Worm (Caenorhabditis elegans) whole organism, L1 larva: ENCODE results near the gene F46C8.3.

Experiments used
- ceh-82 ChIP-seq, 3 experiments: fragments of 150-350 bp in 1 of 3; sonication (generic microtip) in 2 of 3; optimal IDR thresholded peaks; 2 replicates each; lab custom pipeline; 2014 to 2017; ENCODE audit warnings: missing biosample characterization in 3 of 3, missing genetic modification characterization in 3 of 3
- ceh-90 ChIP-seq: sonication (generic microtip); optimal IDR thresholded peaks from 2 replicates; lab custom pipeline; 2016; ENCODE audit warnings: missing genetic modification characterization, missing compliant biosample characterization
- mep-1 ChIP-seq: fragments of 150-350 bp; optimal IDR thresholded peaks from 2 replicates; lab custom pipeline; 2014; ENCODE audit warnings: missing biosample characterization, missing genetic modification characterization
- nhr-12 ChIP-seq: sonication (generic microtip); optimal IDR thresholded peaks from 2 replicates; lab custom pipeline; 2017; ENCODE audit warnings: missing biosample characterization, missing genetic modification characterization
- nhr-20 ChIP-seq: sonication (generic microtip); optimal IDR thresholded peaks from 2 replicates; lab custom pipeline; 2016; ENCODE audit warnings: mild to moderate bottlenecking, missing genetic modification characterization, missing compliant biosample characterization
- nhr-76 ChIP-seq: sonication (generic microtip); optimal IDR thresholded peaks from 2 replicates; lab custom pipeline; 2017; ENCODE audit warnings: missing biosample characterization, missing genetic modification characterization
- swsn-7 ChIP-seq: sonication (generic microtip); optimal IDR thresholded peaks from 2 replicates; lab custom pipeline; 2016; ENCODE audit warnings: missing genetic modification characterization, missing compliant biosample characterization
- xbp-1 ChIP-seq: sonication (generic microtip); optimal IDR thresholded peaks from 2 replicates; lab custom pipeline; 2016; ENCODE audit warnings: missing genetic modification characterization, missing compliant biosample characterization

DNA sequence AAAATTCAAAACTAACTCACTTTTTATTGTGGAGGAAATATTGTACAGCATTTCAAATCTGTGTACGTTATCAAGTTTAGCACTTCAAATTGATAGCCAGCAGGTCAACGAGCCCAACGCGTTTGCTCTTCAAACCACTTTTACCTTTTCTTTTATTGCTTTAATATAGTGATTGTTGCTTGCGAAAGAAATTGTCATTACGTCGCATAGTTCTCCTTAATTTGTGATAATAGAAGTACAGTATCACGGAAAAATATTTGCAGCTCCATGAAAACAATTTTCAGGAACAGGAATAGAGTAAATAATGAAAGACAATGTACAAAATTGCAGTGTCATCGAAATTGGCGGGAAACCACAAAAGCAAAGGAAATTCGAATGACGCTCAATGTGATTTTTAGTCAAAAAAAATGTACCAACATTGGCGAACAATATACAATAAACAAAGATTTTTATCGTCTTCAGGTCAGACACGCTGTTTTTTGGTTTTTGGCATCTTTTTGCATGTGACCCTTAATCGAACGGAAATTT, 33.6 kb downstream of the F46C8.3 start, which contains the start of the genes PDB1.1 and F08C6.5:
- TF ChIP-seq nhr-76 (no peak), ceh-82 (tag; optimal IDR thresholded peaks at IDR 0.05; lab: Kevin White, UChicago) (no peak), swsn-7 (tag; lab: Kevin White, UChicago) (no peak), ceh-90 (tag; lab: Kevin White, UChicago) (no peak), mep-1 (tag; lab: Kevin White, UChicago) (no peak), nhr-12 (tag; lab: Kevin White, UChicago) (no peak), nhr-20 (tag; lab: Kevin White, UChicago) (no peak), xbp-1 (no peak)
